Fruit fly (Drosophila melanogaster) whole organism, embryonic: ENCODE data around the gene beta'COP.

ENCODE experiments used
- CG10209 ChIP-seq: fragments of 200-800 bp; sonication (Bioruptor generic); optimal IDR thresholded peaks from 3 replicates; lab custom pipeline; 2017; ENCODE audit warnings: missing biosample characterization, mild to moderate bottlenecking, missing genetic modification characterization, missing genetic modification reagents
- CG11695 ChIP-seq: fragments of 200-800 bp; sonication (Bioruptor generic); IDR thresholded peaks from 3 replicates; pipeline ENCODE4 v1.3.6; 2022; ENCODE audit warnings: missing biosample characterization, missing genetic modification characterization
- CG12219 ChIP-seq: fragments of 200-800 bp; sonication (Bioruptor generic); optimal IDR thresholded peaks from 3 replicates; lab custom pipeline; 2018; ENCODE audit warnings: missing biosample characterization, mild to moderate bottlenecking, missing genetic modification characterization
- CG1233 ChIP-seq: fragments of 200-800 bp; sonication (Bioruptor generic); optimal IDR thresholded peaks from 4 replicates; lab custom pipeline; 2018; ENCODE audit warnings: missing biosample characterization, mild to moderate bottlenecking, missing genetic modification characterization
- CG12391 ChIP-seq: fragments of 200-800 bp; sonication (Bioruptor generic); optimal IDR thresholded peaks from 3 replicates; lab custom pipeline; 2018; ENCODE audit warnings: missing biosample characterization, mild to moderate bottlenecking, missing genetic modification characterization, moderate library complexity
- CG14965 ChIP-seq: fragments of 200-800 bp; sonication (Bioruptor generic); optimal IDR thresholded peaks from 2 replicates; lab custom pipeline; 2016; ENCODE audit warnings: missing biosample characterization, missing genetic modification characterization, borderline replicate concordance
- CG17328 ChIP-seq: fragments of 200-800 bp; sonication (Bioruptor generic); IDR thresholded peaks from 2 replicates; pipeline ENCODE4 v1.3.6; 2022; ENCODE audit warnings: missing biosample characterization, missing genetic modification characterization
- CG17612 ChIP-seq: fragments of 200-800 bp; sonication (Bioruptor generic); IDR thresholded peaks from 2 replicates; pipeline ENCODE4 v1.3.6; 2022; ENCODE audit warnings: missing biosample characterization, missing genetic modification characterization
- CG18599 ChIP-seq: fragments of 200-800 bp; sonication (Bioruptor generic); optimal IDR thresholded peaks from 3 replicates; lab custom pipeline; 2017; ENCODE audit warnings: missing biosample characterization, missing genetic modification characterization, mild to moderate bottlenecking, moderate library complexity, missing genetic modification reagents
- CG2129 ChIP-seq: fragments of 200-800 bp; sonication (Bioruptor generic); IDR thresholded peaks from 2 replicates; pipeline ENCODE4 v1.3.6; 2022; ENCODE audit warnings: missing biosample characterization, missing genetic modification characterization; ENCODE audit not compliant: partially characterized antibody
- CG30020 ChIP-seq: fragments of 200-800 bp; optimal IDR thresholded peaks from 2 replicates; lab custom pipeline; 2019; ENCODE audit warnings: missing biosample characterization, mild to moderate bottlenecking, missing genetic modification characterization, moderate library complexity
- CG6689 ChIP-seq: fragments of 200-800 bp; sonication (Bioruptor generic); IDR thresholded peaks from 2 replicates; pipeline ENCODE4 v1.3.6; 2022; ENCODE audit warnings: missing biosample characterization, missing genetic modification characterization
- CG7372 ChIP-seq: fragments of 200-800 bp; sonication (Bioruptor generic); IDR thresholded peaks from 2 replicates; pipeline ENCODE4 v1.3.6; 2022; ENCODE audit warnings: missing biosample characterization, missing genetic modification characterization
- CG7556 ChIP-seq: fragments of 200-800 bp; sonication (Bioruptor generic); optimal IDR thresholded peaks from 2 replicates; lab custom pipeline; 2017; ENCODE audit warnings: missing biosample characterization, mild to moderate bottlenecking, missing genetic modification characterization
- CG8765 ChIP-seq: fragments of 200-800 bp; sonication (Bioruptor generic); IDR thresholded peaks from 2 replicates; pipeline ENCODE4 v1.3.6; 2022; ENCODE audit warnings: missing biosample characterization, missing genetic modification characterization
- CG9215 ChIP-seq: fragments of 200-800 bp; sonication (Bioruptor generic); IDR thresholded peaks from 2 replicates; pipeline ENCODE4 v1.3.6; 2022; ENCODE audit warnings: missing biosample characterization, missing genetic modification characterization
- CG9609 ChIP-seq: fragments of 200-800 bp; sonication (Bioruptor generic); optimal IDR thresholded peaks from 3 replicates; lab custom pipeline; 2016; ENCODE audit warnings: missing biosample characterization, missing genetic modification characterization
- CG9932 ChIP-seq: fragments of 200-800 bp; sonication (Bioruptor generic); IDR thresholded peaks from 2 replicates; pipeline ENCODE4 v1.3.6; 2022; ENCODE audit warnings: missing biosample characterization, missing genetic modification characterization
- Doc3 ChIP-seq: fragments of 200-800 bp; sonication (Bioruptor generic); IDR thresholded peaks from 3 replicates; pipeline ENCODE4 v1.3.6; 2022; ENCODE audit warnings: missing biosample characterization, missing genetic modification characterization; ENCODE audit not compliant: partially characterized antibody
- Drgx ChIP-seq: fragments of 200-800 bp; sonication (Bioruptor generic); IDR thresholded peaks from 2 replicates; pipeline ENCODE4 v1.3.6; 2022; ENCODE audit warnings: missing biosample characterization, missing genetic modification characterization
- Fer1 ChIP-seq: fragments of 200-800 bp; sonication (Bioruptor generic); optimal IDR thresholded peaks from 2 replicates; lab custom pipeline; 2017; ENCODE audit warnings: missing biosample characterization, mild to moderate bottlenecking, missing genetic modification characterization
- Fer2 ChIP-seq: fragments of 200-800 bp; sonication (Bioruptor generic); optimal IDR thresholded peaks from 2 replicates; lab custom pipeline; 2018; ENCODE audit warnings: missing biosample characterization, mild to moderate bottlenecking, missing genetic modification characterization, moderate library complexity
- Hand ChIP-seq: fragments of 200-800 bp; sonication (Bioruptor generic); optimal IDR thresholded peaks from 2 replicates; lab custom pipeline; 2017; ENCODE audit warnings: mild to moderate bottlenecking, missing biosample characterization, missing genetic modification reagents, missing genetic modification characterization
- Ravus ChIP-seq: fragments of 200-800 bp; sonication (Bioruptor generic); IDR thresholded peaks from 2 replicates; pipeline ENCODE4 v1.3.6; 2022; ENCODE audit warnings: missing biosample characterization, missing genetic modification characterization
- Rfx ChIP-seq: fragments of 200-800 bp; sonication (Bioruptor generic); IDR thresholded peaks from 2 replicates; pipeline ENCODE4 v1.3.6; 2022; ENCODE audit warnings: missing biosample characterization, missing genetic modification characterization
- Sry-β ChIP-seq: fragments of 200-800 bp; sonication (Bioruptor generic); optimal IDR thresholded peaks from 2 replicates; lab custom pipeline; 2018; ENCODE audit warnings: missing biosample characterization, mild to moderate bottlenecking, missing genetic modification characterization, moderate library complexity
- Stat92E ChIP-seq, 3 experiments: fragments of >200 bp in 2 of 3; fragments of 200-800 bp in 1 of 3; sonication (Bioruptor generic) in 1 of 3; optimal IDR thresholded peaks; 2 replicates each; lab custom pipeline; 2017 to 2019; ENCODE audit warnings: missing biosample characterization in 3 of 3, missing genetic modification characterization in 3 of 3, mild to moderate bottlenecking in 1 of 3, moderate library complexity in 1 of 3
- Taf1 ChIP-seq: fragments of 200-800 bp; sonication (Bioruptor generic); IDR thresholded peaks from 2 replicates; pipeline ENCODE4 v1.3.6; 2022; ENCODE audit warnings: missing biosample characterization, missing genetic modification characterization
- Xbp1 ChIP-seq: fragments of 200-800 bp; sonication (Bioruptor generic); optimal IDR thresholded peaks from 3 replicates; lab custom pipeline; 2016; ENCODE audit warnings: missing biosample characterization, mild to moderate bottlenecking, missing genetic modification characterization
- al ChIP-seq: fragments of 200-800 bp; sonication (Bioruptor generic); IDR thresholded peaks from 2 replicates; pipeline ENCODE4 v1.3.6; 2022; ENCODE audit warnings: missing biosample characterization, missing genetic modification characterization
- ap ChIP-seq: fragments of 200-800 bp; sonication (Bioruptor generic); IDR thresholded peaks from 2 replicates; pipeline ENCODE4 v1.3.6; 2022; ENCODE audit warnings: missing biosample characterization, missing genetic modification characterization
- az2 ChIP-seq: fragments of 200-800 bp; sonication (Bioruptor generic); optimal IDR thresholded peaks from 3 replicates; lab custom pipeline; 2016; ENCODE audit warnings: missing biosample characterization, missing genetic modification characterization
- bsh ChIP-seq, 2 experiments: fragments of 200-800 bp; sonication (Bioruptor generic); optimal IDR thresholded peaks; 2 replicates each; lab custom pipeline; 2017 to 2018; ENCODE audit warnings: mild to moderate bottlenecking in 2 of 2, missing biosample characterization in 2 of 2, missing genetic modification characterization in 2 of 2, moderate library complexity in 1 of 2
- chinmo ChIP-seq: fragments of 200-800 bp; sonication (Bioruptor generic); IDR thresholded peaks from 4 replicates; pipeline ENCODE4 v1.3.6; 2022; ENCODE audit warnings: missing biosample characterization, missing genetic modification characterization; ENCODE audit not compliant: partially characterized antibody
- crol ChIP-seq: fragments of 200-800 bp; sonication (Bioruptor generic); IDR thresholded peaks from 2 replicates; pipeline ENCODE4 v1.3.6; 2022; ENCODE audit warnings: missing biosample characterization, missing genetic modification characterization
- dati ChIP-seq: fragments of 200-800 bp; sonication (Bioruptor generic); IDR thresholded peaks from 2 replicates; pipeline ENCODE4 v1.3.6; 2022; ENCODE audit warnings: missing biosample characterization, missing genetic modification characterization
- dmrt11E ChIP-seq: fragments of 200-800 bp; sonication (Bioruptor generic); optimal IDR thresholded peaks from 3 replicates; lab custom pipeline; 2018; ENCODE audit warnings: missing biosample characterization, mild to moderate bottlenecking, missing genetic modification characterization, moderate library complexity
- exex ChIP-seq: fragments of 200-800 bp; sonication (Bioruptor generic); optimal IDR thresholded peaks from 4 replicates; lab custom pipeline; 2018; ENCODE audit warnings: missing biosample characterization, mild to moderate bottlenecking, missing genetic modification characterization, moderate library complexity
- gem ChIP-seq: fragments of 200-800 bp; sonication (Bioruptor generic); optimal IDR thresholded peaks from 2 replicates; lab custom pipeline; 2019; ENCODE audit warnings: missing biosample characterization, mild to moderate bottlenecking, missing genetic modification characterization, moderate library complexity
- grau ChIP-seq: fragments of 200-800 bp; optimal IDR thresholded peaks from 3 replicates; lab custom pipeline; 2019; ENCODE audit warnings: missing biosample characterization, mild to moderate bottlenecking, missing genetic modification characterization, moderate library complexity
- gsb-n ChIP-seq: fragments of 200-800 bp; sonication (Bioruptor generic); optimal IDR thresholded peaks from 3 replicates; lab custom pipeline; 2018; ENCODE audit warnings: missing biosample characterization, mild to moderate bottlenecking, missing genetic modification characterization
- hth ChIP-seq: fragments of >200 bp; optimal IDR thresholded peaks from 2 replicates; lab custom pipeline; 2017; ENCODE audit warnings: inconsistent platforms
- insv ChIP-seq, 2 experiments: fragments of 200-800 bp; sonication (Bioruptor generic); optimal IDR thresholded peaks; 3 replicates each; lab custom pipeline; 2016 to 2018; ENCODE audit warnings: missing biosample characterization in 2 of 2, missing genetic modification characterization in 2 of 2
- inv ChIP-seq: fragments of 200-800 bp; sonication (Bioruptor generic); IDR thresholded peaks from 2 replicates; pipeline ENCODE4 v1.3.6; 2022; ENCODE audit warnings: missing biosample characterization, missing genetic modification characterization; ENCODE audit not compliant: partially characterized antibody
- pan ChIP-seq, 4 experiments: fragments of >200 bp in 3 of 4; fragments of 200-800 bp in 1 of 4; sonication (Bioruptor generic) in 1 of 4; optimal IDR thresholded peaks in 3 of 4; IDR thresholded peaks in 1 of 4; 2 replicates each; pipeline versions ENCODE4 v1.3.6 to Lab custom; 2017 to 2022; ENCODE audit warnings: missing biosample characterization in 2 of 4, missing genetic modification characterization in 2 of 4, mixed read lengths in 1 of 4
- slp2 ChIP-seq: fragments of 200-800 bp; sonication (Bioruptor generic); optimal IDR thresholded peaks from 2 replicates; lab custom pipeline; 2016; ENCODE audit warnings: missing biosample characterization, missing genetic modification characterization
- sob ChIP-seq: fragments of 200-800 bp; sonication (Bioruptor generic); IDR thresholded peaks from 2 replicates; pipeline ENCODE4 v1.3.6; 2022; ENCODE audit warnings: missing biosample characterization, missing genetic modification characterization
- stwl ChIP-seq: fragments of 200-800 bp; sonication (Bioruptor generic); optimal IDR thresholded peaks from 3 replicates; lab custom pipeline; 2018; ENCODE audit warnings: missing biosample characterization, mild to moderate bottlenecking, missing genetic modification characterization, moderate library complexity
- z ChIP-seq: fragments of 200-800 bp; sonication (Bioruptor generic); IDR thresholded peaks from 3 replicates; pipeline ENCODE4 v1.3.6; 2022; ENCODE audit warnings: missing biosample characterization, missing genetic modification characterization

Gene beta'COP

dm6 chr2L:13394903-13395302, 16.2 kb downstream of the beta'COP start, which contains the start of gene RpL24:
RpL24 (minus strand) TSS chr2L:13395131.
- TF ChIP-seq gsb-n, result peak; percentile 88
- TF ChIP-seq pan (optimal IDR thresholded peaks at IDR 0.05; lab: Kevin White, UChicago), result no peak
- TF ChIP-seq pan (GFP tag; optimal IDR thresholded peaks at IDR 0.05 in 1 of 2, IDR thresholded peaks at IDR 0.05 in 1 of 2), result peak in 1 of 2 experiments; percentile 88
- peak; percentile 83 for TF ChIP-seq Fer2 (tag; lab: Kevin White, UChicago)
- TF ChIP-seq CG14965, result peak; percentile 48
- peak; percentile 80 for TF ChIP-seq ap
- no peak for TF ChIP-seq chinmo
- no peak for TF ChIP-seq hth
- TF ChIP-seq slp2 (GFP tag; lab: Kevin White, UChicago), result peak; percentile 80
- peak; percentile 87 for TF ChIP-seq Xbp1
- TF ChIP-seq Hand (GFP tag; lab: Kevin White, UChicago), result peak; percentile 88
- TF ChIP-seq Taf1 (GFP tag; lab: Robert Waterston, UW), result peak; percentile 53; the same call in 1 of the 2 replicates
- peak; percentile 96 for TF ChIP-seq CG1233
- TF ChIP-seq CG9609, result peak; percentile 85
- TF ChIP-seq CG12391 (tag; lab: Kevin White, UChicago), result peak; percentile 90
- TF ChIP-seq CG9215 (GFP tag; lab: Robert Waterston, UW), result 0 out of 2 replicates have a peak, but pooled peaks have one; percentile 37
- peak; percentile 72 for TF ChIP-seq CG6689 (GFP tag; lab: Robert Waterston, UW)
- peak; percentile 71 for TF ChIP-seq CG7556 (GFP tag; lab: Kevin White, UChicago)
- TF ChIP-seq inv, result no peak
- no peak for TF ChIP-seq Doc3
- TF ChIP-seq stwl, result peak; percentile 79
- peak in 1 of 3 experiments; percentile 72 for TF ChIP-seq Stat92E (GFP tag; optimal IDR thresholded peaks at IDR 0.05; lab: Kevin White, UChicago)
- peak; percentile 56 for TF ChIP-seq al
- peak; percentile 64; the same call in 1 of the 2 replicates for TF ChIP-seq CG7372 (GFP tag; lab: Robert Waterston, UW)
- TF ChIP-seq Sry-β (GFP tag; lab: Kevin White, UChicago), result peak; percentile 67
- TF ChIP-seq sob (GFP tag; lab: Robert Waterston, UW), result peak; percentile 92
- no peak for TF ChIP-seq CG2129 (GFP tag; lab: Robert Waterston, UW)
- peak; percentile 71 for TF ChIP-seq z (GFP tag; lab: Robert Waterston, UW)
- peak; percentile 81 for TF ChIP-seq grau (tag; lab: Kevin White, UChicago)
- TF ChIP-seq Rfx (GFP tag; lab: Robert Waterston, UW), result peak; percentile 94
- peak; percentile 91 for TF ChIP-seq CG10209
- TF ChIP-seq CG11695 (GFP tag; lab: Robert Waterston, UW), result peak; percentile 81
- TF ChIP-seq CG18599 (GFP tag; lab: Kevin White, UChicago), result peak; percentile 95
- TF ChIP-seq Drgx (GFP tag; lab: Robert Waterston, UW), result peak; percentile 36
- TF ChIP-seq gem (tag; lab: Kevin White, UChicago), result peak; percentile 80
- TF ChIP-seq CG30020 (tag; lab: Kevin White, UChicago), result peak; percentile 57
- peak; percentile 82 for TF ChIP-seq az2 (GFP tag; lab: Kevin White, UChicago)
- TF ChIP-seq CG9932 (GFP tag; lab: Robert Waterston, UW), result peak; percentile 75
- TF ChIP-seq CG17328 (GFP tag; lab: Robert Waterston, UW), result peak; percentile 96
- TF ChIP-seq Fer1 (GFP tag; lab: Kevin White, UChicago), result peak; percentile 97
- TF ChIP-seq dmrt11E (tag; lab: Kevin White, UChicago), result peak; percentile 84
- TF ChIP-seq crol (GFP tag; lab: Robert Waterston, UW), result peak; percentile 50
- TF ChIP-seq CG17612 (GFP tag; lab: Robert Waterston, UW), result peak; percentile 71; the same call in 1 of the 2 replicates
- TF ChIP-seq insv (GFP tag; optimal IDR thresholded peaks at IDR 0.05; lab: Kevin White, UChicago), result peak in 1 of 2 experiments; percentile 80
- peak; percentile 78; the same call in 1 of the 2 replicates for TF ChIP-seq dati (GFP tag; lab: Robert Waterston, UW)
- TF ChIP-seq Ravus (GFP tag; lab: Robert Waterston, UW), result peak; percentile 40; the same call in 1 of the 2 replicates
- TF ChIP-seq bsh (GFP tag; optimal IDR thresholded peaks at IDR 0.05; lab: Kevin White, UChicago), result peak; percentile 74 to 84
- no peak for TF ChIP-seq CG8765 (GFP tag; lab: Robert Waterston, UW)
- peak; percentile 92 for TF ChIP-seq CG12219 (GFP tag; lab: Kevin White, UChicago)
- TF ChIP-seq exex, result no peak
